Fruit fly (Drosophila melanogaster): ENCODE data around the gene CG14839.

The CG14839 gene

DNA sequence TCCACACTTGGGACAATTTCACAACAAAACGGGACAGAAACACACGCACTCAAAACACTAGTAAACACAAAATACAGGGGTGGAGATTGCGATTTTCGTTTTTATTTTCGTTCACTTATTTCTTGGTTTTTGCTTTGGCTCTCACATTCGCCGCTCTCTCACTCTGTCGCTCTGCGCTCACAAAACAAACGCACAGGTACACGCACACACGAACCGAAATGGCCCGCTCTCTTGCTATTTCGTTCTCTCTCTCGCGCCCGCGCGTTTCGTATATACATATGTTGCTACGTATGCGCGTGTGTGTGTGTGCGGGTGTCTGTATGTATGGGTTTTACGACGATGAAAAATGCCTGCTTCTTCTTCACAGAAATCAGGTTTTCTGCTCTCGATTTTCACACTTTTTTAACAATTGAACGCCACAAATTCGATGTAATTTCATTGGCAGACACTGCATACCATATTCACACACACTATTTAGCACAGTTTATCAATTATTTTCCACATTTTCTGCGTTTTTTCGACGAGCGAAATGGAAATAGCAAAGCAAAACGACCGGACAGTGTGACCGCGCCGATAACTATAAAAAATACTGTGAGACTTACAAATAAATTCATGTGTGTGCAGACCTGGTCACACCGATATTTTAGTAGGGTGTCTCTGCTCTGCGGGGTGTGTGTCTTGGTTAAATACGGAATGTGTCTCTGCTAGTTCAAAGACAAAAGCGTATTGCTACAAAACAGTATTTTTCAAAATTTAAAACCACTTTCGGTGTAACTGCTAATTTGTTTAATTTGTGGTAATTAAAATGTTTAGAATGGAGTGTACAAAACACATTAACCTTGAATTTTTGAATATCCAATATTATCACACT lies 24.4 kb downstream of the CG14839 start, which contains the start of gene trx:
Gene trx, minus strand, starts transcription at position 584 of the 871 bp plus-strand sequence.
- TF ChIP-seq CG17806 (tag; optimal IDR thresholded peaks at IDR 0.05): no peak
- no peak for TF ChIP-seq Ets98B (GFP tag; IDR thresholded peaks at IDR 0.05)
- no peak for TF ChIP-seq CG15710 (tag; optimal IDR thresholded peaks at IDR 0.05)
- TF ChIP-seq rn (GFP tag; IDR thresholded peaks at IDR 0.05): no peak
- TF ChIP-seq EcR (GFP tag; optimal IDR thresholded peaks at IDR 0.05): peak; percentile 46
- TF ChIP-seq Snoo (tag; optimal IDR thresholded peaks at IDR 0.05): peak; percentile 2
- peak; percentile 30 for TF ChIP-seq gl (tag; optimal IDR thresholded peaks at IDR 0.05)
- TF ChIP-seq CG32121 (GFP tag; IDR thresholded peaks at IDR 0.05): no peak
- peak; percentile 25 for TF ChIP-seq Pif1A (GFP tag; optimal IDR thresholded peaks at IDR 0.05)
- TF ChIP-seq CG14655 (GFP tag; optimal IDR thresholded peaks at IDR 0.05): no peak
- peak; percentile 24 for TF ChIP-seq CG13204 (GFP tag; optimal IDR thresholded peaks at IDR 0.05)
- TF ChIP-seq CG9948 (tag; optimal IDR thresholded peaks at IDR 0.05): no peak
- TF ChIP-seq Pif1B (GFP tag; optimal IDR thresholded peaks at IDR 0.05): peak; percentile 75

- TF ChIP-seq CG8159 (tag; optimal IDR thresholded peaks at IDR 0.05) (no peak), CG15710 (tag; optimal IDR thresholded peaks at IDR 0.05) (no peak), Snoo (tag; optimal IDR thresholded peaks at IDR 0.05) (no peak), CG17806 (tag; optimal IDR thresholded peaks at IDR 0.05) (no peak), gl (tag; optimal IDR thresholded peaks at IDR 0.05) (no peak), Pif1A (GFP tag; optimal IDR thresholded peaks at IDR 0.05) (no peak), CG4496 (GFP tag; IDR thresholded peaks at IDR 0.05) (no peak), CG34367 (tag; optimal IDR thresholded peaks at IDR 0.05) (no peak), CG9948 (tag; optimal IDR thresholded peaks at IDR 0.05) (no peak), D1 (tag; optimal IDR thresholded peaks at IDR 0.05) (no peak), rn (GFP tag; IDR thresholded peaks at IDR 0.05) (no peak), CG8301 (tag; optimal IDR thresholded peaks at IDR 0.05) (no peak), EcR (GFP tag; optimal IDR thresholded peaks at IDR 0.05) (no peak), CG13204 (GFP tag; optimal IDR thresholded peaks at IDR 0.05) (no peak), CG10348 (GFP tag; IDR thresholded peaks at IDR 0.05) (no peak), Pif1B (GFP tag; optimal IDR thresholded peaks at IDR 0.05) (no peak)
These were observed 25.8 kb downstream of the CG14839 start for dm6 chr3R:14287980-14288379.

- TF ChIP-seq CG14655 (GFP tag; optimal IDR thresholded peaks at IDR 0.05) (peak; percentile 59), CG17806 (tag; optimal IDR thresholded peaks at IDR 0.05) (no peak), CG10348 (GFP tag; IDR thresholded peaks at IDR 0.05) (no peak), CG8159 (tag; optimal IDR thresholded peaks at IDR 0.05) (peak; percentile 9), D1 (tag; optimal IDR thresholded peaks at IDR 0.05) (peak; percentile 12), Pif1B (GFP tag; optimal IDR thresholded peaks at IDR 0.05) (peak; percentile 49), CG12605 (GFP tag; IDR thresholded peaks at IDR 0.05) (peak; percentile 25; the same call in 1 of the 2 replicates), Pif1A (GFP tag; optimal IDR thresholded peaks at IDR 0.05) (peak; percentile 14), EcR (GFP tag; optimal IDR thresholded peaks at IDR 0.05) (peak; percentile 57), fd96Ca (GFP tag; IDR thresholded peaks at IDR 0.05) (no peak; the same call in 2 of the 3 replicates), gl (tag; optimal IDR thresholded peaks at IDR 0.05) (no peak), CG34367 (tag; optimal IDR thresholded peaks at IDR 0.05) (no peak), rn (GFP tag; IDR thresholded peaks at IDR 0.05) (no peak), Ets98B (GFP tag; IDR thresholded peaks at IDR 0.05) (peak; percentile 57), CG32121 (GFP tag; IDR thresholded peaks at IDR 0.05) (0 out of 2 replicates have a peak, but pooled peaks have one; percentile 11), CG8301 (tag; optimal IDR thresholded peaks at IDR 0.05) (peak; percentile 56), CG9948 (tag; optimal IDR thresholded peaks at IDR 0.05) (no peak), CG15710 (tag; optimal IDR thresholded peaks at IDR 0.05) (no peak), CG13204 (GFP tag; optimal IDR thresholded peaks at IDR 0.05) (peak; percentile 4), CG4496 (GFP tag; IDR thresholded peaks at IDR 0.05) (peak; percentile 52; the same call in 1 of the 3 replicates), Snoo (tag; optimal IDR thresholded peaks at IDR 0.05) (no peak)
These were observed 26.6 kb downstream of the CG14839 start, which contains the start of gene red for dm6 chr3R:14288669-14289383. Gene red (plus strand): TSS chr3R:14289071.

- TF ChIP-seq CG15710 (tag; optimal IDR thresholded peaks at IDR 0.05) (peak; percentile 48), CG8301 (tag; optimal IDR thresholded peaks at IDR 0.05) (peak; percentile 50), EcR (GFP tag; optimal IDR thresholded peaks at IDR 0.05) (peak; percentile 58), Snoo (tag; optimal IDR thresholded peaks at IDR 0.05) (peak; percentile 3), CG34367 (tag; optimal IDR thresholded peaks at IDR 0.05) (no peak), CG12605 (GFP tag; IDR thresholded peaks at IDR 0.05) (no peak), CG17806 (tag; optimal IDR thresholded peaks at IDR 0.05) (peak; percentile 4), Pif1A (GFP tag; optimal IDR thresholded peaks at IDR 0.05) (no peak), fd96Ca (GFP tag; IDR thresholded peaks at IDR 0.05) (peak; percentile 56; the same call in 1 of the 3 replicates), CG14655 (GFP tag; optimal IDR thresholded peaks at IDR 0.05) (peak; percentile 60), D1 (tag; optimal IDR thresholded peaks at IDR 0.05) (peak; percentile 46), Ets98B (GFP tag; IDR thresholded peaks at IDR 0.05) (peak; percentile 26; the same call in 1 of the 2 replicates), CG10348 (GFP tag; IDR thresholded peaks at IDR 0.05) (no peak), CG4496 (GFP tag; IDR thresholded peaks at IDR 0.05) (peak; percentile 53; the same call in 1 of the 3 replicates), CG32121 (GFP tag; IDR thresholded peaks at IDR 0.05) (peak; percentile 52), CG8159 (tag; optimal IDR thresholded peaks at IDR 0.05) (peak; percentile 56), Pif1B (GFP tag; optimal IDR thresholded peaks at IDR 0.05) (peak; percentile 7), CG9948 (tag; optimal IDR thresholded peaks at IDR 0.05) (peak; percentile 42)
These were observed 28.0 kb downstream of the CG14839 start for dm6 chr3R:14289958-14290835.
